Fruit fly (Drosophila melanogaster): ENCODE data around the gene CG11878.

The CG11878 gene

DNA sequence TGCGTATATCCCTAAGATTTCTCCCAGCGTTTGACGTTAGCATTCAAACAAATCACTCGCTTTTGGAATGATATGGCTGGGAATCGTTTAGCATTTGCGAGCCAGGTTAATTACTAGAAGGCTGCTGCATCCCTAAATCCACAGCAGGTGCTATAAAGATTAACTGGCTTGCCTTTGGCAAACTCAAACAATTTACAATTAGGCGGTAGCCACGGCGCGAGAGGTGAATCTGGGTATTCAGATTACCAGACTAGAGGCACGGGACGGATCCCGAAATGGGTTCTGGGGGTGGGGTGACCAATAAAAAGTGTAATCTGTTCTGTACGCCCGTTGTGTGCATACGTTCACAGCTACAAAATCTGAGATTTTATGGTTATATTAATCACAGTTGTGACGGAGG, 7.5 kb downstream of the CG11878 start, which contains the start of gene CG11892 (continued):
- TF ChIP-seq CG17829 (tag; optimal IDR thresholded peaks at IDR 0.05) = no peak
- no peak for TF ChIP-seq chif (GFP tag; optimal IDR thresholded peaks at IDR 0.05)
- no peak for TF ChIP-seq Trl (optimal IDR thresholded peaks at IDR 0.05)
- no peak for TF ChIP-seq Trl (GFP tag; optimal IDR thresholded peaks at IDR 0.05)
- TF ChIP-seq CG14050 (GFP tag; IDR thresholded peaks at IDR 0.05) = 0 out of 3 replicates have a peak, but pooled peaks have one; percentile 13
- no peak for TF ChIP-seq CG4282 (GFP tag; optimal IDR thresholded peaks at IDR 0.05)
- TF ChIP-seq Jarid2 (GFP tag; optimal IDR thresholded peaks at IDR 0.05) = no peak
- no peak for TF ChIP-seq HLHmδ (GFP tag; optimal IDR thresholded peaks at IDR 0.05)
- no peak for TF ChIP-seq ken (GFP tag; IDR thresholded peaks at IDR 0.05)
- TF ChIP-seq CG15011 (GFP tag; optimal IDR thresholded peaks at IDR 0.05) = peak; percentile 31
- TF ChIP-seq lilli (GFP tag; optimal IDR thresholded peaks at IDR 0.05) = peak; percentile 15
- no peak for TF ChIP-seq Dek (tag; optimal IDR thresholded peaks at IDR 0.05)
- peak; percentile 53 for TF ChIP-seq gem (tag; optimal IDR thresholded peaks at IDR 0.05)
- TF ChIP-seq her (GFP tag; optimal IDR thresholded peaks at IDR 0.05) = peak; percentile 6
- TF ChIP-seq CHES-1-like (GFP tag; optimal IDR thresholded peaks at IDR 0.05) = no peak
- TF ChIP-seq CG5180 (GFP tag; optimal IDR thresholded peaks at IDR 0.05) = peak; percentile 33
- TF ChIP-seq CG6683 (GFP tag; optimal IDR thresholded peaks at IDR 0.05) = no peak
- TF ChIP-seq tin (GFP tag; optimal IDR thresholded peaks at IDR 0.05) = no peak
- TF ChIP-seq exex (tag; optimal IDR thresholded peaks at IDR 0.05) = peak; percentile 15
- no peak for TF ChIP-seq crp (GFP tag; optimal IDR thresholded peaks at IDR 0.05)
- TF ChIP-seq CG18011 (GFP tag; optimal IDR thresholded peaks at IDR 0.05) = no peak
- TF ChIP-seq CG7786 (GFP tag; optimal IDR thresholded peaks at IDR 0.05) = no peak
- peak; percentile 17 for TF ChIP-seq CG34376 (GFP tag; optimal IDR thresholded peaks at IDR 0.05)
- TF ChIP-seq hkb (optimal IDR thresholded peaks at IDR 0.05) = no peak
- peak; percentile 27; the same call in 1 of the 2 replicates for TF ChIP-seq hkb (GFP tag; IDR thresholded peaks at IDR 0.05)
- TF ChIP-seq CG7928 (GFP tag; optimal IDR thresholded peaks at IDR 0.05) = peak; percentile 45
- TF ChIP-seq schlank (tag; optimal IDR thresholded peaks at IDR 0.05) = peak; percentile 79
- no peak for TF ChIP-seq slbo (GFP tag; IDR thresholded peaks at IDR 0.05)
- TF ChIP-seq CG18599 (GFP tag; optimal IDR thresholded peaks at IDR 0.05) = peak; percentile 75
- TF ChIP-seq wek (GFP tag; optimal IDR thresholded peaks at IDR 0.05) = peak; percentile 49
- TF ChIP-seq CG12391 (tag; optimal IDR thresholded peaks at IDR 0.05) = no peak
- no peak for TF ChIP-seq knrl (GFP tag; IDR thresholded peaks at IDR 0.05; ENCODE audit: partially characterized antibody)
- no peak for TF ChIP-seq CG3847 (GFP tag; IDR thresholded peaks at IDR 0.05)
- no peak for TF ChIP-seq stwl (tag; optimal IDR thresholded peaks at IDR 0.05)
- TF ChIP-seq CG10565 (GFP tag; optimal IDR thresholded peaks at IDR 0.05) = no peak
- TF ChIP-seq CG11504 (tag; optimal IDR thresholded peaks at IDR 0.05) = no peak
- TF ChIP-seq CG12236 (GFP tag; optimal IDR thresholded peaks at IDR 0.05) = no peak
- TF ChIP-seq CG30431 (GFP tag; optimal IDR thresholded peaks at IDR 0.05) = no peak
- peak; percentile 87 for TF ChIP-seq CG12769 (tag; optimal IDR thresholded peaks at IDR 0.05)
- TF ChIP-seq CG1832 (GFP tag; optimal IDR thresholded peaks at IDR 0.05) = no peak
- TF ChIP-seq Antp (GFP tag; optimal IDR thresholded peaks at IDR 0.05) = no peak
- TF ChIP-seq Ptx1 (GFP tag; IDR thresholded peaks at IDR 0.05) = no peak
- no peak for TF ChIP-seq CG8388 (GFP tag; optimal IDR thresholded peaks at IDR 0.05)
- TF ChIP-seq CG14014 (GFP tag; IDR thresholded peaks at IDR 0.05) = peak; percentile 27; the same call in 1 of the 2 replicates
- no peak for TF ChIP-seq p53 (GFP tag; optimal IDR thresholded peaks at IDR 0.05)
- no peak for TF ChIP-seq Fer2 (tag; optimal IDR thresholded peaks at IDR 0.05)
- no peak for TF ChIP-seq da (GFP tag; optimal IDR thresholded peaks at IDR 0.05)
- no peak for TF ChIP-seq CG2129 (GFP tag; IDR thresholded peaks at IDR 0.05; ENCODE audit: partially characterized antibody)
- no peak for TF ChIP-seq ap (GFP tag; IDR thresholded peaks at IDR 0.05)
- no peak; the same call in 1 of the 2 replicates for TF ChIP-seq sob (GFP tag; IDR thresholded peaks at IDR 0.05)
- TF ChIP-seq pros (GFP tag; optimal IDR thresholded peaks at IDR 0.05) = no peak
